Fruit fly (Drosophila melanogaster) whole organism, embryonic: Measurements from ENCODE around the gene Irc.

Experiments used
- ATbp ChIP-seq: fragments of 200-800 bp; sonication (Bioruptor generic); optimal IDR thresholded peaks from 2 replicates; lab custom pipeline; 2017; ENCODE audit warnings: missing biosample characterization, mild to moderate bottlenecking, missing genetic modification characterization, missing genetic modification reagents
- Awh ChIP-seq: fragments of 200-800 bp; sonication (Bioruptor generic); IDR thresholded peaks from 2 replicates; pipeline ENCODE4, ENCODE4 v1.3.6; 2022; ENCODE audit warnings: missing biosample characterization, missing genetic modification characterization
- CG10543 ChIP-seq: fragments of 200-800 bp; sonication (Bioruptor generic); optimal IDR thresholded peaks from 3 replicates; lab custom pipeline; 2017; ENCODE audit warnings: missing biosample characterization, mild to moderate bottlenecking, missing genetic modification characterization, moderate library complexity
- CG15269 ChIP-seq: fragments of 200-800 bp; sonication (Bioruptor generic); optimal IDR thresholded peaks from 2 replicates; lab custom pipeline; 2018; ENCODE audit warnings: missing biosample characterization, mild to moderate bottlenecking, missing genetic modification characterization, moderate library complexity
- CG15696 ChIP-seq: fragments of 200-800 bp; sonication (Bioruptor generic); optimal IDR thresholded peaks from 2 replicates; lab custom pipeline; 2019; ENCODE audit warnings: missing biosample characterization, mild to moderate bottlenecking, missing genetic modification characterization, moderate library complexity
- CG17612 ChIP-seq: fragments of 200-800 bp; sonication (Bioruptor generic); IDR thresholded peaks from 2 replicates; pipeline ENCODE4 v1.3.6; 2022; ENCODE audit warnings: missing biosample characterization, missing genetic modification characterization
- CG18476 ChIP-seq: fragments of 200-800 bp; sonication (Bioruptor generic); optimal IDR thresholded peaks from 2 replicates; lab custom pipeline; 2016; ENCODE audit warnings: missing biosample characterization, mild to moderate bottlenecking, missing genetic modification characterization
- CG2129 ChIP-seq: fragments of 200-800 bp; sonication (Bioruptor generic); IDR thresholded peaks from 2 replicates; pipeline ENCODE4 v1.3.6; 2022; ENCODE audit warnings: missing biosample characterization, missing genetic modification characterization; ENCODE audit not compliant: partially characterized antibody
- CG42726 ChIP-seq: fragments of 200-800 bp; sonication (Bioruptor generic); IDR thresholded peaks from 2 replicates; pipeline ENCODE4 v1.3.6; 2022; ENCODE audit warnings: missing biosample characterization, missing genetic modification characterization; ENCODE audit not compliant: partially characterized antibody
- CG4360 ChIP-seq: fragments of 200-800 bp; sonication (Bioruptor generic); IDR thresholded peaks from 2 replicates; pipeline ENCODE4 v1.3.6; 2022; ENCODE audit warnings: missing biosample characterization, missing genetic modification characterization
- CG6689 ChIP-seq: fragments of 200-800 bp; sonication (Bioruptor generic); IDR thresholded peaks from 2 replicates; pipeline ENCODE4 v1.3.6; 2022; ENCODE audit warnings: missing biosample characterization, missing genetic modification characterization
- CG7963 ChIP-seq: fragments of 200-800 bp; sonication (Bioruptor generic); IDR thresholded peaks from 3 replicates; pipeline ENCODE4 v1.3.6; 2022; ENCODE audit warnings: missing biosample characterization, missing genetic modification characterization; ENCODE audit not compliant: partially characterized antibody
- CG7987 ChIP-seq: fragments of 200-800 bp; sonication (Bioruptor generic); optimal IDR thresholded peaks from 2 replicates; lab custom pipeline; 2018; ENCODE audit warnings: missing biosample characterization, mild to moderate bottlenecking, missing genetic modification characterization, moderate library complexity
- CG8944 ChIP-seq: fragments of 200-800 bp; sonication (Bioruptor generic); optimal IDR thresholded peaks from 3 replicates; lab custom pipeline; 2016; ENCODE audit warnings: missing biosample characterization, missing genetic modification characterization
- CG9215 ChIP-seq: fragments of 200-800 bp; sonication (Bioruptor generic); IDR thresholded peaks from 2 replicates; pipeline ENCODE4 v1.3.6; 2022; ENCODE audit warnings: missing biosample characterization, missing genetic modification characterization
- CG9797 ChIP-seq: fragments of 200-800 bp; sonication (Bioruptor generic); optimal IDR thresholded peaks from 3 replicates; lab custom pipeline; 2018; ENCODE audit warnings: missing biosample characterization, mild to moderate bottlenecking, missing genetic modification characterization
- CoRest ChIP-seq: fragments of 200-800 bp; sonication (Bioruptor generic); optimal IDR thresholded peaks from 3 replicates; lab custom pipeline; 2018; ENCODE audit warnings: missing biosample characterization, mild to moderate bottlenecking, missing genetic modification characterization, moderate library complexity
- Doc2 ChIP-seq: fragments of 200-800 bp; sonication (Bioruptor generic); IDR thresholded peaks from 2 replicates; pipeline ENCODE4 v1.3.6; 2022; ENCODE audit warnings: missing biosample characterization, missing genetic modification characterization
- Ets65A ChIP-seq: fragments of 200-800 bp; sonication (Bioruptor generic); peaks from one replicate; lab custom pipeline; 2016; ENCODE audit warnings: missing biosample characterization, missing genetic modification characterization
- HLHmδ ChIP-seq: fragments of 200-800 bp; sonication (Bioruptor generic); optimal IDR thresholded peaks from 2 replicates; lab custom pipeline; 2018; ENCODE audit warnings: missing biosample characterization, mild to moderate bottlenecking, missing genetic modification characterization, moderate library complexity
- MESR4 ChIP-seq: fragments of 200-800 bp; sonication (Bioruptor generic); optimal IDR thresholded peaks from 2 replicates; lab custom pipeline; 2018; ENCODE audit warnings: missing biosample characterization, mild to moderate bottlenecking, missing genetic modification characterization, moderate library complexity
- MTF-1 ChIP-seq: fragments of 200-800 bp; sonication (Bioruptor generic); optimal IDR thresholded peaks from 2 replicates; lab custom pipeline; 2018; ENCODE audit warnings: missing biosample characterization, mild to moderate bottlenecking, missing genetic modification characterization, borderline replicate concordance
- Mrtf ChIP-seq: fragments of 200-800 bp; sonication (Bioruptor generic); IDR thresholded peaks from 3 replicates; pipeline ENCODE4 v1.3.6; 2022; ENCODE audit warnings: missing biosample characterization, missing genetic modification characterization
- Myb ChIP-seq: fragments of 200-800 bp; sonication (Bioruptor generic); optimal IDR thresholded peaks from 2 replicates; lab custom pipeline; 2016; ENCODE audit warnings: missing biosample characterization, missing genetic modification characterization
- NK7.1 ChIP-seq: fragments of 200-800 bp; sonication (Bioruptor generic); optimal IDR thresholded peaks from 3 replicates; lab custom pipeline; 2016; ENCODE audit warnings: missing biosample characterization, missing genetic modification characterization
- Opbp ChIP-seq: fragments of 200-800 bp; sonication (Bioruptor generic); IDR thresholded peaks from 3 replicates; pipeline ENCODE4 v1.3.6; 2022; ENCODE audit warnings: missing biosample characterization, missing genetic modification characterization; ENCODE audit not compliant: partially characterized antibody
- Sry-δ ChIP-seq: fragments of 200-800 bp; sonication (Bioruptor generic); optimal IDR thresholded peaks from 2 replicates; lab custom pipeline; 2016; ENCODE audit warnings: missing biosample characterization, missing genetic modification characterization
- al ChIP-seq: fragments of 200-800 bp; sonication (Bioruptor generic); IDR thresholded peaks from 2 replicates; pipeline ENCODE4 v1.3.6; 2022; ENCODE audit warnings: missing biosample characterization, missing genetic modification characterization
- aop ChIP-seq: fragments of 200-800 bp; sonication (Bioruptor generic); IDR thresholded peaks from 2 replicates; pipeline ENCODE4 v1.3.6; 2022; ENCODE audit warnings: missing biosample characterization, missing genetic modification characterization
- bowl ChIP-seq: fragments of 200-800 bp; sonication (Bioruptor generic); IDR thresholded peaks from 2 replicates; pipeline ENCODE4 v1.3.6; 2022; ENCODE audit warnings: missing biosample characterization, missing genetic modification characterization
- cato ChIP-seq: fragments of 200-800 bp; sonication (Bioruptor generic); optimal IDR thresholded peaks from 2 replicates; lab custom pipeline; 2016; ENCODE audit warnings: missing biosample characterization, missing genetic modification characterization, borderline replicate concordance
- cg ChIP-seq: fragments of 200-800 bp; sonication (Bioruptor generic); optimal IDR thresholded peaks from 3 replicates; lab custom pipeline; 2019; ENCODE audit warnings: missing biosample characterization, mild to moderate bottlenecking, missing genetic modification characterization, moderate library complexity
- chif ChIP-seq, 2 experiments: fragments of 200-800 bp; sonication (Bioruptor generic); optimal IDR thresholded peaks; 3 replicates each; lab custom pipeline; 2016; ENCODE audit warnings: missing biosample characterization in 2 of 2, missing genetic modification characterization in 2 of 2
- dan ChIP-seq: fragments of 200-800 bp; sonication (Bioruptor generic); IDR thresholded peaks from 2 replicates; pipeline ENCODE4 v1.3.6; 2022; ENCODE audit warnings: missing biosample characterization, missing genetic modification characterization
- dmrt11E ChIP-seq: fragments of 200-800 bp; sonication (Bioruptor generic); optimal IDR thresholded peaks from 3 replicates; lab custom pipeline; 2018; ENCODE audit warnings: missing biosample characterization, mild to moderate bottlenecking, missing genetic modification characterization, moderate library complexity
- ems ChIP-seq: fragments of 200-800 bp; sonication (Bioruptor generic); optimal IDR thresholded peaks from 3 replicates; lab custom pipeline; 2016; ENCODE audit warnings: missing biosample characterization, missing genetic modification characterization
- fd96Cb ChIP-seq: fragments of 200-800 bp; sonication (Bioruptor generic); optimal IDR thresholded peaks from 2 replicates; lab custom pipeline; 2018; ENCODE audit warnings: missing biosample characterization, mild to moderate bottlenecking, missing genetic modification characterization, moderate library complexity
- gce ChIP-seq: fragments of 200-800 bp; sonication (Bioruptor generic); IDR thresholded peaks from 3 replicates; pipeline ENCODE4 v1.3.6; 2022; ENCODE audit warnings: missing biosample characterization, missing genetic modification characterization
- ham ChIP-seq: fragments of 200-800 bp; sonication (Bioruptor generic); IDR thresholded peaks from 2 replicates; pipeline ENCODE4 v1.3.6; 2022; ENCODE audit warnings: missing biosample characterization, missing genetic modification characterization
- kni ChIP-seq: fragments of 200-800 bp; sonication (Bioruptor generic); optimal IDR thresholded peaks from 3 replicates; lab custom pipeline; 2017; ENCODE audit warnings: mild to moderate bottlenecking, missing biosample characterization, missing genetic modification reagents, missing genetic modification characterization
- peb ChIP-seq: fragments of 200-800 bp; sonication (Bioruptor generic); IDR thresholded peaks from 2 replicates; pipeline ENCODE4 v1.3.6; 2022; ENCODE audit warnings: missing biosample characterization, missing genetic modification characterization
- pita ChIP-seq: fragments of 200-800 bp; sonication (Bioruptor generic); optimal IDR thresholded peaks from 2 replicates; lab custom pipeline; 2017; ENCODE audit warnings: missing biosample characterization, mild to moderate bottlenecking, missing genetic modification characterization
- pros ChIP-seq: fragments of 200-800 bp; sonication (Bioruptor generic); optimal IDR thresholded peaks from 3 replicates; lab custom pipeline; 2019; ENCODE audit warnings: missing biosample characterization, mild to moderate bottlenecking, missing genetic modification characterization, moderate library complexity
- rib ChIP-seq: fragments of 200-800 bp; sonication (Bioruptor generic); IDR thresholded peaks from 2 replicates; pipeline ENCODE4 v1.3.6; 2022; ENCODE audit warnings: missing biosample characterization, missing genetic modification characterization
- run ChIP-seq: fragments of 200-800 bp; sonication (Bioruptor generic); optimal IDR thresholded peaks from 3 replicates; lab custom pipeline; 2018; ENCODE audit warnings: missing biosample characterization, mild to moderate bottlenecking, missing genetic modification characterization
- schlank ChIP-seq: fragments of 200-800 bp; sonication (Bioruptor generic); optimal IDR thresholded peaks from 2 replicates; lab custom pipeline; 2018; ENCODE audit warnings: missing biosample characterization, mild to moderate bottlenecking, missing genetic modification characterization
- slp2 ChIP-seq: fragments of 200-800 bp; sonication (Bioruptor generic); optimal IDR thresholded peaks from 2 replicates; lab custom pipeline; 2016; ENCODE audit warnings: missing biosample characterization, missing genetic modification characterization
- tna ChIP-seq: fragments of 200-800 bp; sonication (Bioruptor generic); IDR thresholded peaks from 2 replicates; pipeline ENCODE4 v1.3.6; 2022; ENCODE audit warnings: missing biosample characterization, missing genetic modification characterization; ENCODE audit not compliant: partially characterized antibody
- wek ChIP-seq: fragments of 200-800 bp; sonication (Bioruptor generic); optimal IDR thresholded peaks from 3 replicates; lab custom pipeline; 2018; ENCODE audit warnings: missing biosample characterization, mild to moderate bottlenecking, missing genetic modification characterization, moderate library complexity

Gene Irc

dm6 chr3R:16957759-16958536 is 44.7 kb upstream of the Irc start (continued):
- TF ChIP-seq CG2129 (no peak), gce (peak; percentile 6; the same call in 1 of the 3 replicates), Doc2 (GFP tag; lab: Robert Waterston, UW) (no peak), slp2 (GFP tag; lab: Kevin White, UChicago) (no peak), CG18476 (peak; percentile 65), ATbp (peak; percentile 74), CG7963 (no peak), cg (GFP tag; lab: Kevin White, UChicago) (no peak), CG6689 (GFP tag; lab: Robert Waterston, UW) (peak; percentile 75), CG4360 (GFP tag; lab: Robert Waterston, UW) (no peak), dmrt11E (peak; percentile 91), al (0 out of 2 replicates have a peak, but pooled peaks have one; percentile 44), MESR4 (no peak), ham (GFP tag; lab: Robert Waterston, UW) (no peak), Opbp (GFP tag; lab: Robert Waterston, UW) (peak; percentile 40; the same call in 1 of the 3 replicates), fd96Cb (tag; lab: Kevin White, UChicago) (peak; percentile 87), CG10543 (GFP tag; lab: Kevin White, UChicago) (peak; percentile 87), Awh (no peak; the same call in 1 of the 2 replicates), CG17612 (GFP tag; lab: Robert Waterston, UW) (no peak), CG8944 (GFP tag; lab: Kevin White, UChicago) (peak; percentile 12), bowl (GFP tag; lab: Robert Waterston, UW) (no peak), run (tag; lab: Kevin White, UChicago) (peak; percentile 52), Mrtf (GFP tag; lab: Robert Waterston, UW) (no peak; the same call in 2 of the 3 replicates), CG7987 (GFP tag; lab: Kevin White, UChicago) (no peak), pita (GFP tag; lab: Kevin White, UChicago) (peak; percentile 85), wek (GFP tag; lab: Kevin White, UChicago) (no peak), CG9215 (GFP tag; lab: Robert Waterston, UW) (peak; percentile 49), rib (GFP tag; lab: Robert Waterston, UW) (no peak), ems (GFP tag; lab: Kevin White, UChicago) (peak; percentile 1), aop (no peak), dan (GFP tag; lab: Robert Waterston, UW) (no peak), HLHmδ (GFP tag; lab: Kevin White, UChicago) (no peak), CG15696 (peak; percentile 83), NK7.1 (GFP tag; lab: Kevin White, UChicago) (no peak), CoRest (tag; lab: Kevin White, UChicago) (peak; percentile 93), chif (GFP tag; optimal IDR thresholded peaks at IDR 0.05; lab: Kevin White, UChicago) (peak in 1 of 2 experiments; percentile 38), Myb (peak; percentile 36), CG42726 (peak; percentile 64), peb (GFP tag; lab: Robert Waterston, UW) (peak; percentile 14; the same call in 1 of the 2 replicates), cato (GFP tag; lab: Kevin White, UChicago) (peak; percentile 68), Sry-δ (GFP tag; lab: Kevin White, UChicago) (no peak), tna (no peak), pros (GFP tag; lab: Kevin White, UChicago) (peak; percentile 4), kni (GFP tag; lab: Kevin White, UChicago) (no peak), MTF-1 (no peak), CG15269 (tag; lab: Kevin White, UChicago) (peak; percentile 84), Ets65A (GFP tag; lab: Kevin White, UChicago) (no peak), schlank (no peak), CG9797 (no peak)
